Worm (Caenorhabditis elegans) whole organism, midembryonic: ENCODE data around the gene H20J04.6.

Experiments
- T22C8.4 ChIP-seq: fragments of 200-800 bp; sonication (Bioruptor generic); IDR thresholded peaks from 2 replicates; pipeline ENCODE4 v1.3.6; 2022; ENCODE audit warnings: missing genetic modification characterization, missing compliant biosample characterization
- ztf-29 ChIP-seq: fragments of 200-800 bp; sonication (Bioruptor generic); IDR thresholded peaks from 2 replicates; pipeline ENCODE4 v1.3.6; 2022; ENCODE audit warnings: missing genetic modification reagents, missing genetic modification characterization, missing compliant biosample characterization

- TF ChIP-seq ztf-29 (GFP tag; lab: Robert Waterston, UW) (no peak), T22C8.4 (GFP tag; lab: Robert Waterston, UW) (no peak)
These were observed 21.3 kb downstream of the H20J04.6 start for ce11 chrII:4344317-4344716.
